Worm (Caenorhabditis elegans): ENCODE measurements around the gene gldc-1.

DNA sequence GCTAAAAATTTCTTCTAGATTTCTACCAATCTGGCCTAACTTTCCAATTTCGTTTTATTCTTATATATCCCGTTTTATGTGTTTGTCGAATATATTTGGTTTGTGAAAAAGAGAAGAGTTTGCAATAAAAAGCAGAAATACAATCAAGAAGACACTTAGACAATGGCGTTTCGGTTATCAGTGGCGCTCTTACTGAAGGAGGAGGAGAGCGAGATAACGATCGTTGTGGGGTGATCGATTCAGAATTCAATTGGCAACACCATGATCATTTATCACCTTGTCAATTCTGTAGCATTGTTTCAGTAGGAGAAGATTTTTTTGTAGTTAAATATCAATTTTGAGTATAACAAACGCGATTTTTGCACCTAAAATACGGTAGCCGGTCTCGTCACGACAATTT, 674 bp upstream of the gldc-1 start:
- no peak for TF ChIP-seq pha-4 (tag; optimal IDR thresholded peaks at IDR 0.05)
- TF ChIP-seq nhr-76 (tag; optimal IDR thresholded peaks at IDR 0.05): no peak

Measured in whole organism, L3 larva.